Worm (Caenorhabditis elegans) whole organism, early embryonic: ENCODE data around the gene npr-39.

ENCODE experiments used
- B0310.2 ChIP-seq: sonication (generic microtip); optimal IDR thresholded peaks from 2 replicates; lab custom pipeline; 2016; ENCODE audit warnings: mild to moderate bottlenecking, missing genetic modification characterization, missing compliant biosample characterization
- ama-1 ChIP-seq: fragments of 150-350 bp; optimal IDR thresholded peaks from 2 replicates; lab custom pipeline; 2014
- ceh-36 ChIP-seq: sonication (generic microtip); optimal IDR thresholded peaks from 2 replicates; lab custom pipeline; 2016; ENCODE audit warnings: missing genetic modification characterization, inconsistent platforms, missing compliant biosample characterization
- ets-7 ChIP-seq: sonication (generic microtip); optimal IDR thresholded peaks from 2 replicates; lab custom pipeline; 2016; ENCODE audit warnings: missing genotype, missing genetic modification characterization, missing compliant biosample characterization
- flt-1 ChIP-seq: fragments of 200-800 bp; sonication (Bioruptor generic); IDR thresholded peaks from 2 replicates; pipeline ENCODE4 v1.3.6; 2022; ENCODE audit warnings: missing genetic modification characterization, missing compliant biosample characterization
- hmbx-1 ChIP-seq: sonication (generic microtip); optimal IDR thresholded peaks from 2 replicates; lab custom pipeline; 2016; ENCODE audit warnings: mild to moderate bottlenecking, missing genetic modification characterization, missing compliant biosample characterization
- hnd-1 ChIP-seq: sonication (generic microtip); optimal IDR thresholded peaks from 2 replicates; lab custom pipeline; 2016; ENCODE audit warnings: missing genetic modification characterization, missing compliant biosample characterization
- pes-1 ChIP-seq: fragments of 200-800 bp; sonication (Bioruptor generic); IDR thresholded peaks from 2 replicates; pipeline ENCODE4 v1.3.6; 2022; ENCODE audit warnings: missing genetic modification reagents, missing genetic modification characterization, missing compliant biosample characterization
- sea-1 ChIP-seq: fragments of 200-800 bp; sonication (Bioruptor generic); conservative IDR thresholded peaks from 2 replicates; pipeline ENCODE4 v1.3.6; 2022; ENCODE audit warnings: missing genetic modification characterization, missing compliant biosample characterization
- tbx-37 ChIP-seq: fragments of 200-800 bp; sonication (Bioruptor generic); conservative IDR thresholded peaks from 2 replicates; pipeline ENCODE4 v1.3.6; 2022; ENCODE audit warnings: missing genetic modification reagents, missing genetic modification characterization, missing compliant biosample characterization
- tra-4 ChIP-seq: sonication (generic microtip); optimal IDR thresholded peaks from 2 replicates; lab custom pipeline; 2017; ENCODE audit warnings: missing genetic modification characterization, missing compliant biosample characterization

DNA sequence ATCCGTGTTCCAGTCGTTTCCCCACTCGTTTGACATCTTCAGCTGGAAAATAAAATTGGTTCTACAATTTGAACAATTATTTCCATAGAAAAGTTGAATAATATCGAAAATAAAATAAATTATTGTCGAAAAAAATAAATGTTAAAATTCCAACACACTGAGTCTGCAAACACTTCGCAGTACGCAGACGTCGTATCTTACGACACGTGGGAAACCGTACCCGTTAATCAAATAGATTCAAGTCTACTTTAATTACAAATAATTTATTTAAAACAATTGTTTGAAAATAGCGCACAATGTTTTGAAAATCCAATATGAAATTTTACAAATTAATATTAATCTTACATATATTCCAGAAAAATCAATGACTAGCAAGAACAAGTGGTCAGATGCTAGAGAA, 12.0 kb upstream of the npr-39 start, which contains the start of gene yif-1:
- TF ChIP-seq ama-1 (lab: Kevin White, UChicago): no peak
- no peak for TF ChIP-seq B0310.2 (tag; lab: Kevin White, UChicago)
- no peak for TF ChIP-seq pes-1
- TF ChIP-seq ceh-36 (tag; lab: Kevin White, UChicago): no peak
- TF ChIP-seq hnd-1: no peak
- TF ChIP-seq flt-1 (GFP tag; lab: Robert Waterston, UW): no peak
- no peak for TF ChIP-seq sea-1 (GFP tag; lab: Robert Waterston, UW)
- no peak for TF ChIP-seq tra-4 (tag; lab: Kevin White, UChicago)
- TF ChIP-seq hmbx-1 (tag; lab: Kevin White, UChicago): no peak
- TF ChIP-seq tbx-37: no peak
- TF ChIP-seq ets-7 (tag; lab: Kevin White, UChicago): no peak
